Worm (Caenorhabditis elegans) whole organism, L4 larva: ENCODE data around the gene B0303.4.

Experiments
- F10B5.3 ChIP-seq: sonication (generic microtip); optimal IDR thresholded peaks from 2 replicates; lab custom pipeline; 2016; ENCODE audit warnings: mild to moderate bottlenecking, missing genetic modification characterization, missing compliant biosample characterization
- F26F4.8 ChIP-seq: fragments of 200-800 bp; sonication (Bioruptor generic); conservative IDR thresholded peaks from 2 replicates; pipeline ENCODE4 v1.3.6; 2022; ENCODE audit warnings: missing genetic modification characterization, missing compliant biosample characterization
- F37D6.2 ChIP-seq: sonication (generic microtip); optimal IDR thresholded peaks from 2 replicates; lab custom pipeline; 2016; ENCODE audit warnings: mild to moderate bottlenecking, missing genetic modification characterization, missing compliant biosample characterization
- F49E8.2 ChIP-seq: sonication (generic microtip); optimal IDR thresholded peaks from 2 replicates; lab custom pipeline; 2016; ENCODE audit warnings: missing compliant biosample characterization, mild to moderate bottlenecking, missing genetic modification characterization, borderline replicate concordance
- T20F7.1 ChIP-seq: fragments of 200-800 bp; sonication (Bioruptor generic); optimal IDR thresholded peaks from 2 replicates; lab custom pipeline; 2018; ENCODE audit warnings: mild to moderate bottlenecking, missing genetic modification characterization, missing compliant biosample characterization
- Y48G9A.11 ChIP-seq: fragments of 200-800 bp; sonication (Bioruptor generic); IDR thresholded peaks from 2 replicates; pipeline ENCODE4 v1.3.6; 2022; ENCODE audit warnings: missing genetic modification reagents, missing genetic modification characterization, missing compliant biosample characterization
- Y75B8A.6 ChIP-seq: fragments of 200-800 bp; sonication (Bioruptor generic); IDR thresholded peaks from 2 replicates; pipeline ENCODE4 v1.3.6; 2022; ENCODE audit warnings: missing genetic modification reagents, missing genetic modification characterization, missing compliant biosample characterization
- ZK337.2 ChIP-seq: fragments of 200-800 bp; sonication (Bioruptor generic); IDR thresholded peaks from 2 replicates; pipeline ENCODE4 v1.3.6; 2022; ENCODE audit warnings: missing genetic modification reagents, missing genetic modification characterization, missing compliant biosample characterization
- attf-4 ChIP-seq: sonication (generic microtip); optimal IDR thresholded peaks from 3 replicates; lab custom pipeline; 2017; ENCODE audit warnings: missing biosample characterization, missing genetic modification characterization
- ceh-20 ChIP-seq: fragments of 200-800 bp; sonication (Bioruptor generic); IDR thresholded peaks from 2 replicates; pipeline ENCODE4 v1.3.6; 2022; ENCODE audit warnings: missing genetic modification reagents, missing genetic modification characterization, missing compliant biosample characterization
- ceh-28 ChIP-seq: fragments of 150-350 bp; optimal IDR thresholded peaks from 2 replicates; lab custom pipeline; 2014; ENCODE audit warnings: missing biosample characterization, missing genetic modification reagents, missing genetic modification characterization
- ceh-32 ChIP-seq: sonication (generic microtip); optimal IDR thresholded peaks from 2 replicates; lab custom pipeline; 2016; ENCODE audit warnings: mild to moderate bottlenecking, missing genetic modification characterization, missing compliant biosample characterization; ENCODE audit not compliant: poor library complexity
- ceh-82 ChIP-seq: sonication (generic microtip); optimal IDR thresholded peaks from 2 replicates; lab custom pipeline; 2017; ENCODE audit warnings: missing biosample characterization, missing genetic modification characterization
- ces-1 ChIP-seq: fragments of 150-350 bp; sonication (generic microtip); optimal IDR thresholded peaks from 4 replicates; lab custom pipeline; 2014; ENCODE audit warnings: missing biosample characterization, missing genetic modification reagents, missing genetic modification characterization
- daf-12 ChIP-seq: fragments of 150-350 bp; optimal IDR thresholded peaks from 2 replicates; lab custom pipeline; 2014; ENCODE audit warnings: missing biosample characterization, missing genetic modification reagents, missing genetic modification characterization
- daf-16 ChIP-seq, 3 experiments: sonication (generic microtip); optimal IDR thresholded peaks; 2 replicates each; lab custom pipeline; 2016 to 2017; ENCODE audit warnings: missing genetic modification characterization in 3 of 3, missing genetic modification reagents in 3 of 3, mild to moderate bottlenecking in 2 of 3, missing compliant biosample characterization in 2 of 3, missing biosample characterization in 1 of 3, moderate library complexity in 1 of 3
- daf-8 ChIP-seq: fragments of 200-800 bp; sonication (Bioruptor generic); IDR thresholded peaks from 2 replicates; pipeline ENCODE4 v1.3.6; 2022; ENCODE audit warnings: missing genetic modification characterization, missing compliant biosample characterization
- dmd-8 ChIP-seq: fragments of 200-800 bp; sonication (Bioruptor generic); IDR thresholded peaks from 2 replicates; pipeline ENCODE4 v1.3.6; 2022; ENCODE audit warnings: missing genetic modification characterization, missing compliant biosample characterization
- dpl-1 ChIP-seq: fragments of 150-350 bp; optimal IDR thresholded peaks from 2 replicates; lab custom pipeline; 2014; ENCODE audit warnings: missing biosample characterization, missing genetic modification reagents, missing genetic modification characterization
- egl-27 ChIP-seq: sonication (generic microtip); optimal IDR thresholded peaks from 3 replicates; lab custom pipeline; 2017; ENCODE audit warnings: missing biosample characterization, missing genetic modification reagents, missing genetic modification characterization
- gei-8 ChIP-seq: fragments of 200-800 bp; sonication (Bioruptor generic); optimal IDR thresholded peaks from 2 replicates; lab custom pipeline; 2018; ENCODE audit warnings: mild to moderate bottlenecking, missing genetic modification characterization, missing compliant biosample characterization
- hlh-11 ChIP-seq: fragments of 200-800 bp; sonication (Bioruptor generic); optimal IDR thresholded peaks from 2 replicates; lab custom pipeline; 2018; ENCODE audit warnings: mild to moderate bottlenecking, missing genetic modification characterization, missing compliant biosample characterization
- hlh-30 ChIP-seq: sonication (generic microtip); optimal IDR thresholded peaks from 2 replicates; lab custom pipeline; 2017; ENCODE audit warnings: antibody characterized with exemption, mild to moderate bottlenecking, missing genetic modification characterization, missing compliant biosample characterization; ENCODE audit not compliant: insufficient read depth
- jun-1 ChIP-seq: fragments of 150-350 bp; optimal IDR thresholded peaks from 2 replicates; lab custom pipeline; 2014; ENCODE audit warnings: missing biosample characterization, missing genetic modification reagents, missing genetic modification characterization
- lim-7 ChIP-seq: fragments of 200-800 bp; sonication (Bioruptor generic); IDR thresholded peaks from 2 replicates; pipeline ENCODE4 v1.3.6; 2022; ENCODE audit warnings: missing genetic modification characterization, missing compliant biosample characterization
- lin-38 ChIP-seq: fragments of 200-800 bp; sonication (Bioruptor generic); IDR thresholded peaks from 2 replicates; pipeline ENCODE4 v1.3.6; 2022; ENCODE audit warnings: missing genetic modification reagents, missing genetic modification characterization, missing compliant biosample characterization
- madf-9 ChIP-seq: fragments of 200-800 bp; sonication (Bioruptor generic); conservative IDR thresholded peaks from 2 replicates; pipeline ENCODE4 v1.3.6; 2022; ENCODE audit warnings: missing genetic modification reagents, missing genetic modification characterization, missing compliant biosample characterization
- mdl-1 ChIP-seq, 2 experiments: fragments of 150-350 bp in 1 of 2; sonication (generic microtip) in 1 of 2; optimal IDR thresholded peaks; 2 replicates each; lab custom pipeline; 2014 to 2017; ENCODE audit warnings: missing biosample characterization in 2 of 2, missing genetic modification characterization in 2 of 2
- mdt-29 ChIP-seq: fragments of 200-800 bp; sonication (Bioruptor generic); IDR thresholded peaks from 2 replicates; pipeline ENCODE4 v1.3.6; 2022; ENCODE audit warnings: missing genetic modification reagents, missing genetic modification characterization, missing compliant biosample characterization
- mep-1 ChIP-seq: fragments of 150-350 bp; sonication (generic microtip); optimal IDR thresholded peaks from 3 replicates; lab custom pipeline; 2014; ENCODE audit warnings: missing biosample characterization, missing genetic modification characterization
- mxl-2 ChIP-seq: fragments of 200-800 bp; sonication (Bioruptor generic); conservative IDR thresholded peaks from 2 replicates; pipeline ENCODE4 v1.3.6; 2022; ENCODE audit warnings: missing genetic modification reagents, missing genetic modification characterization, missing compliant biosample characterization
- mxl-3 ChIP-seq: fragments of 200-800 bp; sonication (Bioruptor generic); optimal IDR thresholded peaks from 2 replicates; lab custom pipeline; 2018; ENCODE audit warnings: mild to moderate bottlenecking, missing genetic modification characterization, missing compliant biosample characterization
- nhr-10 ChIP-seq: fragments of 150-350 bp; optimal IDR thresholded peaks from 2 replicates; lab custom pipeline; 2014; ENCODE audit warnings: missing biosample characterization, missing genetic modification characterization
- nhr-11 ChIP-seq: fragments of 150-350 bp; optimal IDR thresholded peaks from 2 replicates; lab custom pipeline; 2014; ENCODE audit warnings: missing biosample characterization, missing genetic modification characterization
- nhr-25 ChIP-seq: sonication (generic microtip); optimal IDR thresholded peaks from 2 replicates; lab custom pipeline; 2017; ENCODE audit warnings: missing genetic modification characterization, mild to moderate bottlenecking, missing compliant biosample characterization, antibody characterized with exemption, moderate library complexity, borderline replicate concordance; ENCODE audit not compliant: insufficient read depth
- nhr-42 ChIP-seq: fragments of 200-800 bp; sonication (Bioruptor generic); IDR thresholded peaks from 2 replicates; pipeline ENCODE4 v1.3.6; 2022; ENCODE audit warnings: missing genetic modification characterization, missing compliant biosample characterization
- nhr-6 ChIP-seq: fragments of 150-350 bp; optimal IDR thresholded peaks from 2 replicates; lab custom pipeline; 2014; ENCODE audit warnings: missing biosample characterization, missing genetic modification characterization
- pha-4 ChIP-seq, 2 experiments: fragments of 150-350 bp in 1 of 2; fragments of 200-800 bp in 1 of 2; sonication (Bioruptor generic) in 1 of 2; IDR thresholded peaks in 1 of 2; optimal IDR thresholded peaks in 1 of 2; 2 replicates each; pipeline versions ENCODE4 v1.3.6 to Lab custom; 2014 to 2022; ENCODE audit warnings: missing genetic modification characterization in 2 of 2, missing genetic modification reagents in 2 of 2, missing biosample characterization in 1 of 2, missing compliant biosample characterization in 1 of 2
- rbr-2 ChIP-seq: sonication (generic microtip); optimal IDR thresholded peaks from 2 replicates; lab custom pipeline; 2016; ENCODE audit warnings: missing genotype, missing genetic modification characterization, missing compliant biosample characterization
- saeg-2 ChIP-seq: fragments of 200-800 bp; sonication (Bioruptor generic); IDR thresholded peaks from 2 replicates; pipeline ENCODE4 v1.3.6; 2022; ENCODE audit warnings: missing genetic modification reagents, missing genetic modification characterization, missing compliant biosample characterization
- snpc-1.2 ChIP-seq: fragments of 200-800 bp; sonication (Bioruptor generic); IDR thresholded peaks from 2 replicates; pipeline ENCODE4 v1.3.6; 2022; ENCODE audit warnings: missing genetic modification reagents, missing genetic modification characterization, missing compliant biosample characterization
- spr-1 ChIP-seq: sonication (generic microtip); optimal IDR thresholded peaks from 2 replicates; lab custom pipeline; 2016; ENCODE audit warnings: mild to moderate bottlenecking, missing genetic modification characterization, missing compliant biosample characterization
- spr-3 ChIP-seq: fragments of 200-800 bp; sonication (Bioruptor generic); optimal IDR thresholded peaks from 2 replicates; lab custom pipeline; 2018; ENCODE audit warnings: mild to moderate bottlenecking, missing genetic modification characterization, missing compliant biosample characterization
- tag-97 ChIP-seq: fragments of 200-800 bp; sonication (Bioruptor generic); IDR thresholded peaks from 2 replicates; pipeline ENCODE4 v1.3.6; 2022; ENCODE audit warnings: missing genetic modification characterization, missing compliant biosample characterization
- unc-39 ChIP-seq: sonication (generic microtip); optimal IDR thresholded peaks from 2 replicates; lab custom pipeline; 2017; ENCODE audit warnings: missing biosample characterization, missing genetic modification characterization
- ztf-11 ChIP-seq: fragments of 150-350 bp; optimal IDR thresholded peaks from 2 replicates; lab custom pipeline; 2014; ENCODE audit warnings: missing biosample characterization, missing genetic modification characterization

The B0303.4 gene

DNA sequence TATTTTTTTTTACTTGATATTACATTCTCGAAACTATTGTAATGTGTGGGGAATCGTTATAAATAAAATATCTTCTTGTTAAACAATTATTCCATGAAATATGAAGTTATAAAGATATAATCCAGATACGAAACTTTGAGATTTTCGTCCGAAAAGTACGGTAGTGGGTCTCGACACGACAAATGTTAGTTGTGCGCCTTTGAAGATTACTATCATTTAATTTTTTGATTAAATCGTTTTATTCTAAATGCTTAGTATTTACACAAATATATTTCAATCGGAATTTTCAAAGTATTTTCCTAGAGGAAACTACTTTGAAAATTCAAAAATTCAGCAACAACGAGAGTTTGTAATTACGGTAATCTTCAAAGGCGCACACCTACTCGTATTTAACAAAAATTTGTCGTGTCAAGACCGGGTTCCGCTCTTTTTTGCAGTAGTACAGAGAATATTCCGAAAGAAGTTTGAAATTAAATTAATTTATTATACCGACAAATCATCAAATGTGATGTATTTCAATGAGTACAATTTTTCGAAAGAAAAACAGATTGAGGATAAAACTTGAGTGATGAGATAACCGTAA is 37.4 kb upstream of the B0303.4 start (continued):
- TF ChIP-seq ceh-82 (no peak), T20F7.1 (peak; percentile 23), mep-1 (tag; lab: Kevin White, UChicago) (no peak), hlh-30 (tag; lab: Kevin White, UChicago) (peak; percentile 16), Y48G9A.11 (GFP tag; lab: Robert Waterston, UW) (no peak), mxl-3 (GFP tag; lab: Kevin White, UChicago) (no peak), dpl-1 (GFP tag; lab: Kevin White, UChicago) (no peak), ceh-20 (GFP tag; lab: Robert Waterston, UW) (no peak), lin-38 (peak; percentile 30; the same call in 1 of the 2 replicates), F10B5.3 (tag; lab: Kevin White, UChicago) (no peak), Y75B8A.6 (GFP tag; lab: Robert Waterston, UW) (0 out of 2 replicates have a peak, but pooled peaks have one; percentile 6), ztf-11 (tag; lab: Kevin White, UChicago) (no peak), ceh-32 (tag; lab: Kevin White, UChicago) (no peak), gei-8 (GFP tag; lab: Kevin White, UChicago) (no peak), ceh-28 (no peak), hlh-11 (tag; lab: Kevin White, UChicago) (no peak)
- TF ChIP-seq, all 104 proteins: peak for 10

ce11 chrIII:8652922-8653321 is 36.7 kb upstream of the B0303.4 start:
- TF ChIP-seq rbr-2 (tag; lab: Kevin White, UChicago) (peak; percentile 47), tag-97 (GFP tag; lab: Robert Waterston, UW) (no peak), nhr-11 (no peak), snpc-1.2 (GFP tag; lab: Robert Waterston, UW) (peak; percentile 72), ces-1 (GFP tag; lab: Kevin White, UChicago) (no peak), gei-8 (GFP tag; lab: Kevin White, UChicago) (no peak), saeg-2 (0 out of 2 replicates have a peak, but pooled peaks have one; percentile 54), pha-4 (GFP tag; IDR thresholded peaks at IDR 0.05; lab: Robert Waterston, UW) (no peak; the same call in 1 of the 2 replicates), pha-4 (tag; optimal IDR thresholded peaks at IDR 0.05; lab: Kevin White, UChicago) (no peak), T20F7.1 (no peak), unc-39 (tag; lab: Kevin White, UChicago) (no peak), madf-9 (peak; percentile 35; the same call in 1 of the 2 replicates), F37D6.2 (tag; lab: Kevin White, UChicago) (no peak), daf-16 (GFP tag; optimal IDR thresholded peaks at IDR 0.05; lab: Kevin White, UChicago) (peak in 1 of 2 experiments; percentile 37), daf-16 (tag; optimal IDR thresholded peaks at IDR 0.05; lab: Kevin White, UChicago) (peak; percentile 26), mdl-1 (tag; optimal IDR thresholded peaks at IDR 0.05; lab: Kevin White, UChicago) (no peak), F49E8.2 (tag; lab: Kevin White, UChicago) (no peak), ZK337.2 (GFP tag; lab: Robert Waterston, UW) (no peak), jun-1 (tag; lab: Kevin White, UChicago) (no peak), daf-12 (no peak), egl-27 (tag; lab: Kevin White, UChicago) (no peak), spr-1 (tag; lab: Kevin White, UChicago) (no peak), lim-7 (GFP tag; lab: Robert Waterston, UW) (peak; percentile 71), ceh-28 (no peak), hlh-11 (tag; lab: Kevin White, UChicago) (peak; percentile 14), dmd-8 (GFP tag; lab: Robert Waterston, UW) (peak; percentile 74; the same call in 1 of the 2 replicates), nhr-10 (tag; lab: Kevin White, UChicago) (no peak), F26F4.8 (peak; percentile 63; the same call in 1 of the 2 replicates), ztf-11 (tag; lab: Kevin White, UChicago) (no peak), attf-4 (tag; lab: Kevin White, UChicago) (no peak), daf-8 (no peak), ceh-82 (no peak), spr-3 (GFP tag; lab: Kevin White, UChicago) (no peak), nhr-25 (tag; lab: Kevin White, UChicago) (no peak), nhr-6 (no peak), nhr-42 (GFP tag; lab: Robert Waterston, UW) (no peak), mdt-29 (GFP tag; lab: Robert Waterston, UW) (peak; percentile 44; the same call in 1 of the 2 replicates), mxl-2 (GFP tag; lab: Robert Waterston, UW) (0 out of 2 replicates have a peak, but pooled peaks have one; percentile 10)
